Worm (Caenorhabditis elegans) whole organism, early embryonic: ENCODE measurements around the gene F11D5.1.

Experiments used
- B0310.2 ChIP-seq: sonication (generic microtip); optimal IDR thresholded peaks from 2 replicates; lab custom pipeline; 2016; ENCODE audit warnings: mild to moderate bottlenecking, missing genetic modification characterization, missing compliant biosample characterization
- F13C5.2 ChIP-seq: sonication (generic microtip); optimal IDR thresholded peaks from 2 replicates; lab custom pipeline; 2017; ENCODE audit warnings: mild to moderate bottlenecking, missing genetic modification characterization, inconsistent platforms, missing compliant biosample characterization
- aly-1 ChIP-seq: sonication (generic microtip); optimal IDR thresholded peaks from 2 replicates; lab custom pipeline; 2016; ENCODE audit warnings: missing genetic modification characterization, missing compliant biosample characterization
- ama-1 ChIP-seq: fragments of 150-350 bp; optimal IDR thresholded peaks from 2 replicates; lab custom pipeline; 2014
- ceh-13 ChIP-seq: fragments of 200-800 bp; sonication (Bioruptor generic); optimal IDR thresholded peaks from 2 replicates; lab custom pipeline; 2018; ENCODE audit warnings: mild to moderate bottlenecking, missing genetic modification characterization, missing compliant biosample characterization
- ceh-36 ChIP-seq: sonication (generic microtip); optimal IDR thresholded peaks from 2 replicates; lab custom pipeline; 2016; ENCODE audit warnings: missing genetic modification characterization, inconsistent platforms, missing compliant biosample characterization
- ets-7 ChIP-seq: sonication (generic microtip); optimal IDR thresholded peaks from 2 replicates; lab custom pipeline; 2016; ENCODE audit warnings: missing genotype, missing genetic modification characterization, missing compliant biosample characterization
- flt-1 ChIP-seq: fragments of 200-800 bp; sonication (Bioruptor generic); IDR thresholded peaks from 2 replicates; pipeline ENCODE4 v1.3.6; 2022; ENCODE audit warnings: missing genetic modification characterization, missing compliant biosample characterization
- hnd-1 ChIP-seq: sonication (generic microtip); optimal IDR thresholded peaks from 2 replicates; lab custom pipeline; 2016; ENCODE audit warnings: missing genetic modification characterization, missing compliant biosample characterization
- pes-1 ChIP-seq: fragments of 200-800 bp; sonication (Bioruptor generic); IDR thresholded peaks from 2 replicates; pipeline ENCODE4 v1.3.6; 2022; ENCODE audit warnings: missing genetic modification reagents, missing genetic modification characterization, missing compliant biosample characterization
- sea-1 ChIP-seq: fragments of 200-800 bp; sonication (Bioruptor generic); conservative IDR thresholded peaks from 2 replicates; pipeline ENCODE4 v1.3.6; 2022; ENCODE audit warnings: missing genetic modification characterization, missing compliant biosample characterization
- tbx-11 ChIP-seq: fragments of 200-800 bp; sonication (Bioruptor generic); IDR thresholded peaks from 2 replicates; pipeline ENCODE4 v1.3.6; 2022; ENCODE audit warnings: missing genetic modification characterization, missing compliant biosample characterization
- tra-4 ChIP-seq: sonication (generic microtip); optimal IDR thresholded peaks from 2 replicates; lab custom pipeline; 2017; ENCODE audit warnings: missing genetic modification characterization, missing compliant biosample characterization

ce11 chrX:3366782-3367181 is 33.9 kb downstream of the F11D5.1 start:
- TF ChIP-seq F13C5.2 (tag; lab: Kevin White, UChicago) (no peak), ceh-13 (GFP tag; lab: Kevin White, UChicago) (no peak), ceh-36 (no peak), B0310.2 (tag; lab: Kevin White, UChicago) (no peak), aly-1 (no peak), sea-1 (GFP tag; lab: Robert Waterston, UW) (no peak), hnd-1 (tag; lab: Kevin White, UChicago) (no peak), flt-1 (GFP tag; lab: Robert Waterston, UW) (no peak), ama-1 (lab: Kevin White, UChicago) (no peak), ets-7 (tag; lab: Kevin White, UChicago) (no peak), tra-4 (no peak), pes-1 (GFP tag; lab: Robert Waterston, UW) (no peak), tbx-11 (GFP tag; lab: Robert Waterston, UW) (no peak)
